Fruit fly (Drosophila melanogaster): ENCODE results near the gene CG18745.

DNA sequence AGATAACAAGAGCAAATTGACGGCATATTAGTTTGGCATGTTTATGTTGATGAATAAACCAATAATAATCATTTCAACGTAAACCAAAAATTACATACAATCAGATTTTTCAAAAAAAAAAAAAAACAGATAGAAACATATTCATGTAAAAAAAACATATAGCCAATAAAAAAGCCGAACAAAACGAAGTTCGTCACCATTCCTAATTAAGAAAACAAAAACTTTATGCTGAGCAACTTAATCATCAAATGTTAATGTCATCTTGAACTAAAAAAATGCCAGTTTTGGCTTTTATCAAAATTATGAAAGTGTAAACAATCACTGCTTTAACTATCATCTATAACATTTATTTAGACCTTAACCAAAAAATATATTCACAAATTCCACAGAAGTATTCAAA is 28.1 kb downstream of the CG18745 start, which contains the start of gene CG10919:
- TF ChIP-seq CG10267 (tag; optimal IDR thresholded peaks at IDR 0.05) (no peak), chinmo (GFP tag; IDR thresholded peaks at IDR 0.05; ENCODE audit: partially characterized antibody) (no peak), ci (GFP tag; IDR thresholded peaks at IDR 0.05) (no peak), CG8478 (optimal IDR thresholded peaks at IDR 0.05) (no peak), ewg (GFP tag; optimal IDR thresholded peaks at IDR 0.05) (no peak), CG17912 (GFP tag; optimal IDR thresholded peaks at IDR 0.05) (no peak), Atf6 (GFP tag; IDR thresholded peaks at IDR 0.05) (no peak), CrebB (tag; optimal IDR thresholded peaks at IDR 0.05) (no peak), h (optimal IDR thresholded peaks at IDR 0.05) (no peak), D (optimal IDR thresholded peaks at IDR 0.05) (no peak), D (GFP tag; optimal IDR thresholded peaks at IDR 0.05) (no peak)
